Worm (Caenorhabditis elegans) whole organism, dauer: ENCODE data around the gene rsef-1.
A peak's percentile ranks its signal among the peaks of the same experiment; 100 is the strongest.

ENCODE experiments used
- unc-62 ChIP-seq: sonication (generic microtip); optimal IDR thresholded peaks from 2 replicates; lab custom pipeline; 2017; ENCODE audit warnings: missing biosample characterization, missing genetic modification reagents, missing genetic modification characterization

Gene rsef-1

DNA sequence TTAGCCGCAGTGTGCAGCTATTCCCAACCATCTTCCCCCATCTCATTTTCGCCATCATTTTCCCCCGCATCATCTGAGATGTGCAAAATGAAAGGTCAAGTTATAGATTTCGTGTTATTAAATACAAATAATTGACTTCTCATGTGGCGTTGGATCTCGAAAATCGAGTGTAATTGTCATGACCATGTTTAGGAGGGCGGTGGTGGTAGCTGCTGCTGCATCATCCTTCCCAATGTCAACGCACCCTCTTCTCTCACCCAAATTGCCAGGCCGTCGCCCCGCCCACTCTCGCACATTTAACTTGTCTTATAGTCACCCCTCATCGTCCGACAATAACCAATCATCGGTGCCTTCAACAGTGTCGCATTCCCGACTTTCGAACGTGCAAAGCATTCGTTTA, 4.1 kb upstream of the rsef-1 start, which contains the start of gene ceh-30:
ceh-30 (plus strand) TSS at position 301 of the 400 bp plus-strand sequence.
- TF ChIP-seq unc-62 (GFP tag; lab: Kevin White, UChicago): no peak

DNA sequence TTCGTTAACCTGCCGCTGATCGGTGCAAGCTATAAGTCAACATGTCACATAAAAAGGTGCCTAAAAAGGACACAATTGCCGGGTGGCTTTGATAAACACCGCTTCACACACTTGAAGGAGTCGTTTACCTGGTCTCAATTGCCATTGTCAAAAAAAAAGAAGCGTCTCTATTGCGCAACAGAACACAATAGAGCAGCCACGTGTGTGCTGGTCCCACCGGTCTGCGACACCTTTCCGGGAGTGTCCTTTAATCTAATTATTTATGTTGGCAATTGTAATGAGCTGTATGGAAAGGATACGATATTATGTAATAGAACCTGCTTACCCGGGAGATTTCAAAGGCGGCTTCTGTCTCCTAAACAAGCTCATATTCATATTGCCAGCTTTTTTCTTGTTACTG, 2.5 kb upstream of the rsef-1 start:
- TF ChIP-seq unc-62 (GFP tag; lab: Kevin White, UChicago): no peak

- no peak for TF ChIP-seq unc-62 (GFP tag; lab: Kevin White, UChicago)
These were observed 1.5 kb downstream of the rsef-1 start for ce11 chrX:3057656-3058055.

ce11 chrX:3056098-3056497, 3.1 kb downstream of the rsef-1 start:
- TF ChIP-seq unc-62 (GFP tag; lab: Kevin White, UChicago): no peak

DNA sequence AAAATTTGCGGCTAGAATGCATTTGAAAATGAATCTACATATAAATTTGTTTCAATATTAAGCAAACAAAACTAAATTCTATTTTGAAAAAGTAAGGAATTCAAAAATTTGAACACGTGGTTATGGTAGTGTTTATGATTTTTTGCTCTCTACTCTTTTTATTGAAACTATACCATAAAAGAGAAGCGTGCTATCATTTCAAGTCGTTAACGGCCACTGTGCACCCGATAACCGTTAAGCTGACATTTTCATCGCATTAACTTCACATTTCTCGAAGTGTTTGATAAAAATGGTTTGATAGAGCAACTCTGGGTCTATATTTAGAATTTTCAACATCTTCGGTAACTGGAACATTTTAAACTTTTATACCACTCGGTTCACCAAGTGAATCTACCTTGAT, 4.4 kb downstream of the rsef-1 start, which contains the start of gene twk-26:
twk-26 (minus strand) TSS at position 23 of the 400 bp plus-strand sequence.
- no peak for TF ChIP-seq unc-62 (GFP tag; lab: Kevin White, UChicago)

DNA sequence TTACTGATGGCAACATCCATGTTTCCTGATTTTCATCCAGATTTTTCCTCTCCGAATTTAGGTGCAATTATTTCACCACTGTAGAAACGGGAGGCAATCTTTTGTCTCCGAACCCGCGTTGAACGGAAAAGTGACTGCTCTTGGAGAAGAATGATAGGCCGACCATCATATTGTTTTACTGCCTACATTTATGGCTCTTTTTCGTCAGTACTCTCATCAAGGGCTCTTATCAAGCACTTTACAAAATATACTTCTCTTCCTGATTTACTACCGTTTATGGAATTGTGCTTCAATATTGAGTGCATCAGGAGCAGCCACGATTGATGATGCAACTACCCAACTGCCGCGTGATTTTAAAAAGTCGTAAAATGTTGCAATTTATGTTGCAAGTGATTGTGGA, 4.8 kb downstream of the rsef-1 start:
- no peak for TF ChIP-seq unc-62 (GFP tag; lab: Kevin White, UChicago)

DNA sequence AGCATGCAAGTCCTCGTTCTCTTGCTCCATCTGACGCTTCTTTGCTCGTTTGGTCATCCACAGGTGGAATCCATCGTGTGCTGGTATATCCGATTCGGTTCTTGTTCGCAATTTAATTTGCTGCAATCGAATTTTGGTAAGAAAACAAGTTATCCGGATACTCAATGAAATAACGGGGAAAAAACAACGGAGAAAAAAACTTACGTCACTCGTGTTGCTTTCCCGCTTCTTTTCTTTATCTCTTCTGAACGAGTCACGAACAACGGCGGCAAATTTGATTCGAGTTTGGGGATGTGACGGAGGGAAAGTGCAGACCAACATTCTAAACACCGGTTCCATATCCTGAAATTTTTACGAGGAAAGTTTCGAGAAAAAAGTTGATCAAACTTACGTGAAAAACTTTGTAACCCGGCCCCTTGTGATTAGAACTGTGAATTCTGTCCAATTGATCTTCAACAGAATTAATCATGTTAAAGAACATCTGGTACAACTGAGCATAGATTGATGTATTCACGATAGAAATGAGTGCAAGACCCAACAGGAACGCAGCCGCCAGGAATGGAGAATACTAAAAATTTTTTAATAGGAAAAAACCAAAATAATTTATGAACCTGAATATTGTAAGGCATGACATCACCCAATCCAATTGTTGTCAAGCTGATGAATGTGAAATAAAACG, 7.7 kb downstream of the rsef-1 start:
- TF ChIP-seq unc-62 (GFP tag; lab: Kevin White, UChicago): no peak

DNA sequence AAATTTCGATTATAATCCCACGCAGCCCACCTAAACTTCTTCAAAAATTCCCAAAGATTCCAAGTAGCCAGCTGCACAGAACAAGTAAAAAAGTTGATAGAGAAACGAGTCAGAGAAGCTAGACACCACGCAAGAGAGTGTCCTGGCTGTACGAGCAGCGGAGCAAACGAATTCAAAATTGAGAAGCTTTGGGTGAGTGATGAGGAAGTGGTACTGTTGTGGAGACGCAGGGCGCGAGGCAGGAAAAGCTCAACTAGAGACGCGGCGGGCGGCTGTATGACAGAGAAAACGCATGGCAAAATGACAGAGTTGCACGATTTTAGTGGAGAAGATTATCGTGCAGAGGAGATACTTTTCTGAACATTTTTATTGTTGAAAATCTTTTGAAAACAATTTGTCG, 10.0 kb downstream of the rsef-1 start:
- no peak for TF ChIP-seq unc-62 (GFP tag; lab: Kevin White, UChicago)

DNA sequence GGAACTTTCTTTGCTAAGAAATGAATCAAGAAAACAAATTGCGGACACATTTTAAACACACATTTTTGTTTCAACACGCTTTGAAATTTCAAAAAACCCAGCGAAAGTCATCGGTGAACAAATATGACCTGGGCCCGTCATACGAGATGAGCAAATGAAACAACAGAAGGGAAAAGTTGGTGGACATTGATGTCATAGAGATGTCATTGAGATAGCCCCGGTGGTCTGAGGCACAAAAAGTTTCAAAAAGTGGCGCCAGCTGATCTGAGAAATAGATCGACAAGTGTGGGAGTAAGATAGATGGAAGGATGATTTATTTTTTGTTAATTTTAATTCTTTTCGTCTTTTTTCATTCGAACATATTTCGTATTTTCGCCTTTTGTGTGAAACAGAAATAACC, 10.5 kb downstream of the rsef-1 start:
- TF ChIP-seq unc-62 (GFP tag; lab: Kevin White, UChicago): no peak

ce11 chrX:3047224-3047623, 12.0 kb downstream of the rsef-1 start:
- no peak for TF ChIP-seq unc-62 (GFP tag; lab: Kevin White, UChicago)

DNA sequence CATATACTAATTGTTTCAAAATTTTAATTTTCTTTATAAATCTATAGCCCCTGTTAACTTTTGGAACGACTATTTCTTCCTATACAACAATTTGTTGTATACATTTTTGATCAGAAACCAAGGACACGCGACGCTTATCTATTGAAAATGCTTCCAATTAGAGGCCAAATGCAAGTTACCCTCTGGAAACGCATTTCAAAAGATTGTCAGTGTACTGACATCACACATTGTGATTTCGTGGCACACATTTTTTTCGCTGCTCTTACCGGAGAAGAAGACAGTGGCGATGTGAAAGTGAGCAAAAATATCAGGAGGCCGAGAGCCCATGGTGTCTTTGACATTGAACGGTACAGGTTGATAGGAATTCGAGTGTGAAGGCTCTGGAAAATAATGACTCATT, 13.7 kb downstream of the rsef-1 start, which contains the start of gene cnnm-3:
cnnm-3 (minus strand) TSS at position 382 of the 400 bp plus-strand sequence.
- no peak for TF ChIP-seq unc-62 (GFP tag; lab: Kevin White, UChicago)

ce11 chrX:3040609-3041008, 18.6 kb downstream of the rsef-1 start:
- TF ChIP-seq unc-62 (GFP tag; lab: Kevin White, UChicago): no peak

ce11 chrX:3040021-3040420, 19.2 kb downstream of the rsef-1 start:
- TF ChIP-seq unc-62 (GFP tag; lab: Kevin White, UChicago): no peak

- TF ChIP-seq unc-62 (GFP tag; lab: Kevin White, UChicago): peak; percentile 7
These were observed 23.2 kb downstream of the rsef-1 start for ce11 chrX:3035972-3036379.

DNA sequence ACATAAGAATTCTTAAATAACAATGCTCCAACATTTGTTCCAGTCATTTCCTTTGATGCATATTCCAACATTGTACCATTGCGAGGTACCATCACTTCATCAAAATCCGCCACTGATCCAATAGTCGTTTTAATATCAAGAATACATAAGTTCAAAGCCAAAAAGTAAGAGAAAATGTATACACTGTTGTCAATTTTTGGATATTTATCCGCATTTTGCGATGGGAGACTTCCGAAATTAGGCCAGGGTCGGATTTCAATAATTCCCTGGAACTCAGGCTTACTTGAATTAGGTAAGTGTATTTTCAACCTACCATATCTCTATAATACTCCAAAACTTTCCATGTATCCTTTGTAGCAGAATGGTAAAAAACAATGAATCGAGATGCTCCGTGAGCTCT, 25.0 kb downstream of the rsef-1 start, which contains the start of gene M02F4.2:
M02F4.2 (minus strand) TSS at position 101 of the 400 bp plus-strand sequence.
- TF ChIP-seq unc-62 (GFP tag; lab: Kevin White, UChicago): no peak

ce11 chrX:3033492-3033891, 25.7 kb downstream of the rsef-1 start:
- TF ChIP-seq unc-62 (GFP tag; lab: Kevin White, UChicago): no peak

- TF ChIP-seq unc-62 (GFP tag; lab: Kevin White, UChicago): no peak
These were observed 27.7 kb downstream of the rsef-1 start, which contains the start of gene clec-265 for ce11 chrX:3031484-3031883. TSS of gene clec-265 (plus strand) at chrX:3031783.
